Worm (Caenorhabditis elegans): ENCODE results near the gene nhr-60.

DNA sequence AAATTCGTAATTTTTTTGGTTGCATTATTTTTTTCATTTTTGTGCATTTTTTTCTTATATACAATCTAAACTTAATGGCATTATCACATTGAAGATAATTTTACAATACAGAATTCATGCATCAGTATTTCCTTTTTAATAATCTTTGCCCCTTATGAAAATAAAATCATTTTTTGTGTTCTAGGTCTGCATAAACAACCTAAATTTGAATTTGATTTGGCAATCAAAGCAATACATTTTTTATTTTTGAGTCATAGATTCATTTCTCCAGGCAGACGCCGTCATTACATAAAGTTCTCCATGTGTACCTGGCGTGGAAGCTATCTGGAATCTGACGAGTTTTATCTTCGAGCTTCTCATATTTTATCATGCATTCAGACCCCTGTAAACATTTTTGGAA is 51.2 kb downstream of the nhr-60 start, which contains the start of gene srh-140:
- no peak for TF ChIP-seq ztf-11 (tag; optimal IDR thresholded peaks at IDR 0.05)
- TF ChIP-seq snpc-4 (tag; optimal IDR thresholded peaks at IDR 0.05) = no peak
- TF ChIP-seq nhr-25 (tag; optimal IDR thresholded peaks at IDR 0.05) = no peak
- TF ChIP-seq nhr-77 (tag; optimal IDR thresholded peaks at IDR 0.05) = no peak
- no peak for TF ChIP-seq crh-2 (tag; optimal IDR thresholded peaks at IDR 0.05)
- no peak for TF ChIP-seq R02D3.7 (tag; optimal IDR thresholded peaks at IDR 0.05)
- no peak for TF ChIP-seq elt-1 (tag; optimal IDR thresholded peaks at IDR 0.05)
- no peak for TF ChIP-seq ZK546.5 (tag; optimal IDR thresholded peaks at IDR 0.05)
- no peak for TF ChIP-seq lsy-2 (tag; optimal IDR thresholded peaks at IDR 0.05)
- no peak for TF ChIP-seq skn-1 (tag; optimal IDR thresholded peaks at IDR 0.05)
- TF ChIP-seq sem-4 (tag; optimal IDR thresholded peaks at IDR 0.05) = no peak
- no peak for TF ChIP-seq nhr-21 (tag; optimal IDR thresholded peaks at IDR 0.05)
